Fruit fly (Drosophila melanogaster): ENCODE measurements around the gene Marcal1.

Marcal1 gene

DNA sequence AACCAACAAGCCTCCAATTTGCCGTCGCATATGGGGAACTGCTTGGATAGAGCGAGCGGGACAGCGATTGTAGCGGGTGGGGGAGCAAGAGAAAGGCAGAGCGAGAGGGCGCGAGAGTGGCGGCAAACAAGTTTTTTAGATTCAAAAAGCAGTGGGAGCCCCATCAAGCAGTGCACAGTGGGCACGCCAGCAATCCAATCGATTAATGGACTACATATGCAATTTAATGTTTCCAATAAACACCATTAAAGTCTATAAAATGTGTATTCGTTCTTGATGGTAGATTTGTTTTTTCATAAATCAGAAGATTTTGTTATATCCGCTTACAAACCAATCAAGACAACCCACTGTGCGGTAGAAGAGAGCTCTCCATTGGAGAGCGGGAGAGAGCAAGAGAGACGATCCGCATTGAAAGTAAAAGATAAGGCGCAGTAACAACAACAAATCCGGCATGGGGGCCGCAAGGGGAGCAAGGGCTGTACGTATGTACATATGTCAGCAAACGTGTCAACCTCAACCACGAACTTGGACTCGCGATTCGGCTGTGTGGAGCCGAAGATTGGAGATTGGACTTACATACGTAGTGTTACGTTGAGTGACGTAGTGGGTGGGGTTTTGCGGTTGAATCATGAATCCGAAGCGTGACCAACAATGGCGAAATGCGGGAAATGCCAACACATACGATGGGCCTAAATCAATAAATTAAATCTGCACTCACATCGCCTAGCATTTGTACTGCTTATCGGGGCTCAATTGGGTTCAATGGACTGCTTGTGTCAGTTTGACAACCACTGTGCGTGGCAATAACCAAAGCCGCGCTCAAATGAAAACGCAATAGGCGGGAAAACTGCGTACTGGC, 42.3 kb downstream of the Marcal1 start (continued):
- peak; percentile 99 for TF ChIP-seq CG4282 (GFP tag; optimal IDR thresholded peaks at IDR 0.05)
- peak; percentile 99 for TF ChIP-seq lilli (GFP tag; optimal IDR thresholded peaks at IDR 0.05)
- peak; percentile 97 for TF ChIP-seq kah (GFP tag; optimal IDR thresholded peaks at IDR 0.05)
- TF ChIP-seq eyg (GFP tag; optimal IDR thresholded peaks at IDR 0.05), result peak; percentile 98
- no peak; the same call in 1 of the 2 replicates for TF ChIP-seq ham (GFP tag; IDR thresholded peaks at IDR 0.05)
- peak; percentile 99 for TF ChIP-seq Gug (GFP tag; IDR thresholded peaks at IDR 0.05)
- TF ChIP-seq CG10654 (GFP tag; optimal IDR thresholded peaks at IDR 0.05), result peak; percentile 99
- TF ChIP-seq so (GFP tag; IDR thresholded peaks at IDR 0.05), result peak; percentile 99
- TF ChIP-seq CG14965 (GFP tag; optimal IDR thresholded peaks at IDR 0.05; ENCODE audit: borderline replicate concordance), result peak; percentile 92
- TF ChIP-seq nom (GFP tag; optimal IDR thresholded peaks at IDR 0.05), result peak; percentile 98
- peak; percentile 98 for TF ChIP-seq zen (tag; optimal IDR thresholded peaks at IDR 0.05)
- peak; percentile 98 for TF ChIP-seq Dek (tag; optimal IDR thresholded peaks at IDR 0.05)
- peak; percentile 95 for TF ChIP-seq psq (GFP tag; optimal IDR thresholded peaks at IDR 0.05)
- peak; percentile 99 for TF ChIP-seq CG2678 (tag; optimal IDR thresholded peaks at IDR 0.05)
- TF ChIP-seq odd (GFP tag; optimal IDR thresholded peaks at IDR 0.05), result peak; percentile 97
- peak; percentile 100 for TF ChIP-seq CG34422 (GFP tag; IDR thresholded peaks at IDR 0.05)
- peak; percentile 98 for TF ChIP-seq caup (GFP tag; optimal IDR thresholded peaks at IDR 0.05; ENCODE audit: severe bottlenecking)
- TF ChIP-seq tup (GFP tag; optimal IDR thresholded peaks at IDR 0.05), result peak; percentile 98
- peak; percentile 50 for TF ChIP-seq pfk (GFP tag; optimal IDR thresholded peaks at IDR 0.05)
- peak; percentile 100 for TF ChIP-seq Rfx (GFP tag; IDR thresholded peaks at IDR 0.05)
- peak; percentile 78 for TF ChIP-seq fd102C (GFP tag; optimal IDR thresholded peaks at IDR 0.05)
- peak; percentile 82 for TF ChIP-seq CG7928 (GFP tag; optimal IDR thresholded peaks at IDR 0.05)
- TF ChIP-seq CG3281 (GFP tag; optimal IDR thresholded peaks at IDR 0.05), result peak; percentile 99
- peak; percentile 48 for TF ChIP-seq Dp (GFP tag; optimal IDR thresholded peaks at IDR 0.05)
- peak; percentile 99 for TF ChIP-seq CG11093 (GFP tag; IDR thresholded peaks at IDR 0.05)
- TF ChIP-seq CG10959 (GFP tag; IDR thresholded peaks at IDR 0.05), result peak; percentile 99
- TF ChIP-seq D19A (tag; optimal IDR thresholded peaks at IDR 0.05), result peak; percentile 97
- peak; percentile 97 for TF ChIP-seq CG6683 (GFP tag; optimal IDR thresholded peaks at IDR 0.05)
- TF ChIP-seq CG6854 (GFP tag; optimal IDR thresholded peaks at IDR 0.05), result peak; percentile 96
- TF ChIP-seq slbo (GFP tag; IDR thresholded peaks at IDR 0.05), result peak; percentile 99
- TF ChIP-seq Taf1 (GFP tag; IDR thresholded peaks at IDR 0.05), result peak; percentile 97
- TF ChIP-seq Hr3 (GFP tag; optimal IDR thresholded peaks at IDR 0.05), result peak; percentile 99
- peak; percentile 99 for TF ChIP-seq CG6272 (GFP tag; IDR thresholded peaks at IDR 0.05)
- TF ChIP-seq scrt (GFP tag; optimal IDR thresholded peaks at IDR 0.05), result peak; percentile 95
- peak; percentile 99 for TF ChIP-seq CG30403 (GFP tag; optimal IDR thresholded peaks at IDR 0.05)
- TF ChIP-seq disco-r (GFP tag; optimal IDR thresholded peaks at IDR 0.05), result peak; percentile 99
- no peak; the same call in 1 of the 2 replicates for TF ChIP-seq unc-4 (GFP tag; IDR thresholded peaks at IDR 0.05; ENCODE audit: partially characterized antibody)
- peak; percentile 99 for TF ChIP-seq pb (GFP tag; optimal IDR thresholded peaks at IDR 0.05)
- peak; percentile 98 for TF ChIP-seq Usf (GFP tag; optimal IDR thresholded peaks at IDR 0.05)
- peak; percentile 96 for TF ChIP-seq B-H2 (GFP tag; optimal IDR thresholded peaks at IDR 0.05)
- TF ChIP-seq CG6689 (GFP tag; IDR thresholded peaks at IDR 0.05), result peak; percentile 99
- TF ChIP-seq CG7786 (GFP tag; optimal IDR thresholded peaks at IDR 0.05), result peak; percentile 99
- no peak for TF ChIP-seq CG34224 (GFP tag; IDR thresholded peaks at IDR 0.05; ENCODE audit: partially characterized antibody)
- peak; percentile 99 for TF ChIP-seq CG10366 (GFP tag; IDR thresholded peaks at IDR 0.05)
- peak; percentile 99 for TF ChIP-seq CG3847 (GFP tag; IDR thresholded peaks at IDR 0.05)
- peak; percentile 91 for TF ChIP-seq CG18011 (GFP tag; optimal IDR thresholded peaks at IDR 0.05)
- peak; percentile 44; the same call in 1 of the 2 replicates for TF ChIP-seq ato (GFP tag; IDR thresholded peaks at IDR 0.05; ENCODE audit: partially characterized antibody)
- peak; percentile 100 for TF ChIP-seq Ets65A (GFP tag)

All from whole organism, embryonic.